Worm (Caenorhabditis elegans) whole organism, L4 larva: ENCODE results near the gene twk-45.

Experiments
- F26F4.8 ChIP-seq: fragments of 200-800 bp; sonication (Bioruptor generic); conservative IDR thresholded peaks from 2 replicates; pipeline ENCODE4 v1.3.6; 2022; ENCODE audit warnings: missing genetic modification characterization, missing compliant biosample characterization
- F44E2.7 ChIP-seq: fragments of 200-800 bp; sonication (Bioruptor generic); IDR thresholded peaks from 2 replicates; pipeline ENCODE4 v2.1.2; 2022; ENCODE audit warnings: missing genetic modification characterization, missing compliant biosample characterization
- F49E8.2 ChIP-seq: sonication (generic microtip); optimal IDR thresholded peaks from 2 replicates; lab custom pipeline; 2016; ENCODE audit warnings: missing compliant biosample characterization, mild to moderate bottlenecking, missing genetic modification characterization, borderline replicate concordance
- T26A8.4 ChIP-seq: fragments of 200-800 bp; sonication (Bioruptor generic); IDR thresholded peaks from 2 replicates; pipeline ENCODE4 v1.3.6; 2022; ENCODE audit warnings: missing genetic modification characterization, missing compliant biosample characterization
- Y105C5A.15 ChIP-seq: fragments of 200-800 bp; sonication (Bioruptor generic); IDR thresholded peaks from 2 replicates; pipeline ENCODE4 v1.3.6; 2022; ENCODE audit warnings: missing genetic modification characterization, missing compliant biosample characterization
- Y48G9A.11 ChIP-seq: fragments of 200-800 bp; sonication (Bioruptor generic); IDR thresholded peaks from 2 replicates; pipeline ENCODE4 v1.3.6; 2022; ENCODE audit warnings: missing genetic modification reagents, missing genetic modification characterization, missing compliant biosample characterization
- Y5F2A.4 ChIP-seq: fragments of 200-800 bp; sonication (Bioruptor generic); optimal IDR thresholded peaks from 2 replicates; lab custom pipeline; 2018; ENCODE audit warnings: mild to moderate bottlenecking, missing genetic modification characterization, missing compliant biosample characterization
- ZK337.2 ChIP-seq: fragments of 200-800 bp; sonication (Bioruptor generic); IDR thresholded peaks from 2 replicates; pipeline ENCODE4 v1.3.6; 2022; ENCODE audit warnings: missing genetic modification reagents, missing genetic modification characterization, missing compliant biosample characterization
- aha-1 ChIP-seq: fragments of 150-350 bp; peaks from one replicate; lab custom pipeline; 2014; ENCODE audit warnings: missing biosample characterization, missing genetic modification characterization
- ama-1 ChIP-seq: fragments of 150-350 bp; optimal IDR thresholded peaks from 2 replicates; lab custom pipeline; 2014; ENCODE audit warnings: inconsistent platforms, mixed read lengths
- arid-1 ChIP-seq: fragments of 200-800 bp; sonication (Bioruptor generic); conservative IDR thresholded peaks from 2 replicates; pipeline ENCODE4 v1.3.6; 2022; ENCODE audit warnings: missing genetic modification reagents, missing genetic modification characterization, missing compliant biosample characterization
- ceh-28 ChIP-seq: fragments of 150-350 bp; optimal IDR thresholded peaks from 2 replicates; lab custom pipeline; 2014; ENCODE audit warnings: missing biosample characterization, missing genetic modification reagents, missing genetic modification characterization
- ceh-62 ChIP-seq: sonication (generic microtip); optimal IDR thresholded peaks from 2 replicates; lab custom pipeline; 2017; ENCODE audit warnings: missing biosample characterization, missing genetic modification characterization
- daf-8 ChIP-seq: fragments of 200-800 bp; sonication (Bioruptor generic); IDR thresholded peaks from 2 replicates; pipeline ENCODE4 v1.3.6; 2022; ENCODE audit warnings: missing genetic modification characterization, missing compliant biosample characterization
- dpl-1 ChIP-seq: fragments of 150-350 bp; optimal IDR thresholded peaks from 2 replicates; lab custom pipeline; 2014; ENCODE audit warnings: missing biosample characterization, missing genetic modification reagents, missing genetic modification characterization
- egl-27 ChIP-seq: sonication (generic microtip); optimal IDR thresholded peaks from 3 replicates; lab custom pipeline; 2017; ENCODE audit warnings: missing biosample characterization, missing genetic modification reagents, missing genetic modification characterization
- egl-43 ChIP-seq: fragments of 200-800 bp; sonication (Bioruptor generic); IDR thresholded peaks from 2 replicates; pipeline ENCODE4 v1.3.6; 2022; ENCODE audit warnings: missing genetic modification reagents, missing genetic modification characterization, missing compliant biosample characterization
- hlh-11 ChIP-seq: fragments of 200-800 bp; sonication (Bioruptor generic); optimal IDR thresholded peaks from 2 replicates; lab custom pipeline; 2018; ENCODE audit warnings: mild to moderate bottlenecking, missing genetic modification characterization, missing compliant biosample characterization
- hlh-30 ChIP-seq: sonication (generic microtip); optimal IDR thresholded peaks from 2 replicates; lab custom pipeline; 2017; ENCODE audit warnings: antibody characterized with exemption, mild to moderate bottlenecking, missing genetic modification characterization, missing compliant biosample characterization; ENCODE audit not compliant: insufficient read depth
- lim-7 ChIP-seq: fragments of 200-800 bp; sonication (Bioruptor generic); IDR thresholded peaks from 2 replicates; pipeline ENCODE4 v1.3.6; 2022; ENCODE audit warnings: missing genetic modification characterization, missing compliant biosample characterization
- lin-1 ChIP-seq: fragments of 200-800 bp; sonication (Bioruptor generic); IDR thresholded peaks from 2 replicates; pipeline ENCODE4 v1.3.6; 2022; ENCODE audit warnings: missing genetic modification reagents, missing genetic modification characterization, missing compliant biosample characterization
- lin-13 ChIP-seq: fragments of 150-350 bp; optimal IDR thresholded peaks from 2 replicates; lab custom pipeline; 2014; ENCODE audit warnings: missing biosample characterization, missing genetic modification reagents, missing genetic modification characterization
- mdl-1 ChIP-seq, 2 experiments: fragments of 150-350 bp in 1 of 2; sonication (generic microtip) in 1 of 2; optimal IDR thresholded peaks; 2 replicates each; lab custom pipeline; 2014 to 2017; ENCODE audit warnings: missing biosample characterization in 2 of 2, missing genetic modification characterization in 2 of 2
- mep-1 ChIP-seq: fragments of 150-350 bp; sonication (generic microtip); optimal IDR thresholded peaks from 3 replicates; lab custom pipeline; 2014; ENCODE audit warnings: missing biosample characterization, missing genetic modification characterization
- mxl-2 ChIP-seq: fragments of 200-800 bp; sonication (Bioruptor generic); conservative IDR thresholded peaks from 2 replicates; pipeline ENCODE4 v1.3.6; 2022; ENCODE audit warnings: missing genetic modification reagents, missing genetic modification characterization, missing compliant biosample characterization
- mxl-3 ChIP-seq: fragments of 200-800 bp; sonication (Bioruptor generic); optimal IDR thresholded peaks from 2 replicates; lab custom pipeline; 2018; ENCODE audit warnings: mild to moderate bottlenecking, missing genetic modification characterization, missing compliant biosample characterization
- nhr-102 ChIP-seq: sonication (generic microtip); optimal IDR thresholded peaks from 2 replicates; lab custom pipeline; 2016; ENCODE audit warnings: mild to moderate bottlenecking, missing genetic modification characterization, moderate library complexity, missing compliant biosample characterization
- nhr-237 ChIP-seq: sonication (generic microtip); optimal IDR thresholded peaks from 2 replicates; lab custom pipeline; 2017; ENCODE audit warnings: missing biosample characterization, missing genetic modification characterization
- nhr-42 ChIP-seq: fragments of 200-800 bp; sonication (Bioruptor generic); IDR thresholded peaks from 2 replicates; pipeline ENCODE4 v1.3.6; 2022; ENCODE audit warnings: missing genetic modification characterization, missing compliant biosample characterization
- nhr-48 ChIP-seq: sonication (generic microtip); optimal IDR thresholded peaks from 2 replicates; lab custom pipeline; 2016; ENCODE audit warnings: mild to moderate bottlenecking, missing genetic modification characterization, missing compliant biosample characterization
- php-3 ChIP-seq: fragments of 200-800 bp; sonication (Bioruptor generic); IDR thresholded peaks from 2 replicates; pipeline ENCODE4 v1.3.6; 2022; ENCODE audit warnings: missing genetic modification reagents, missing genetic modification characterization, missing compliant biosample characterization
- pqm-1 ChIP-seq: sonication (generic microtip); optimal IDR thresholded peaks from 2 replicates; lab custom pipeline; 2017; ENCODE audit warnings: missing biosample characterization, missing genetic modification characterization
- sdz-12 ChIP-seq: fragments of 200-800 bp; sonication (Bioruptor generic); optimal IDR thresholded peaks from 2 replicates; lab custom pipeline; 2018; ENCODE audit warnings: mild to moderate bottlenecking, missing genetic modification characterization, missing compliant biosample characterization
- set-16 ChIP-seq: fragments of 200-800 bp; sonication (Bioruptor generic); IDR thresholded peaks from 2 replicates; pipeline ENCODE4 v1.3.6; 2022; ENCODE audit warnings: missing genetic modification reagents, missing genetic modification characterization, missing compliant biosample characterization
- snpc-4 ChIP-seq: fragments of 150-350 bp; optimal IDR thresholded peaks from 2 replicates; lab custom pipeline; 2014; ENCODE audit warnings: missing biosample characterization, missing genetic modification characterization
- spr-1 ChIP-seq: sonication (generic microtip); optimal IDR thresholded peaks from 2 replicates; lab custom pipeline; 2016; ENCODE audit warnings: mild to moderate bottlenecking, missing genetic modification characterization, missing compliant biosample characterization
- spr-3 ChIP-seq: fragments of 200-800 bp; sonication (Bioruptor generic); optimal IDR thresholded peaks from 2 replicates; lab custom pipeline; 2018; ENCODE audit warnings: mild to moderate bottlenecking, missing genetic modification characterization, missing compliant biosample characterization
- tag-97 ChIP-seq: fragments of 200-800 bp; sonication (Bioruptor generic); IDR thresholded peaks from 2 replicates; pipeline ENCODE4 v1.3.6; 2022; ENCODE audit warnings: missing genetic modification characterization, missing compliant biosample characterization
- tra-1 ChIP-seq: fragments of 200-800 bp; sonication (Bioruptor generic); IDR thresholded peaks from 2 replicates; pipeline ENCODE4 v1.3.6; 2022; ENCODE audit warnings: missing genetic modification reagents, missing genetic modification characterization, missing compliant biosample characterization
- unc-62 ChIP-seq, 3 experiments: fragments of 150-350 bp in 1 of 3; sonication (generic microtip); optimal IDR thresholded peaks in 2 of 3; peaks in 1 of 3; 1 replicate in 1 of 3; 2 replicates in 2 of 3; lab custom pipeline; 2014 to 2017; ENCODE audit warnings: missing biosample characterization in 3 of 3, missing genetic modification characterization in 3 of 3, missing genetic modification reagents in 3 of 3, missing genotype in 1 of 3
- zfp-3 ChIP-seq: fragments of 200-800 bp; sonication (Bioruptor generic); conservative IDR thresholded peaks from 2 replicates; pipeline ENCODE4 v1.3.6; 2022; ENCODE audit warnings: missing genetic modification reagents, missing genetic modification characterization, missing compliant biosample characterization
- zip-11 ChIP-seq: fragments of 200-800 bp; sonication (Bioruptor generic); IDR thresholded peaks from 2 replicates; pipeline ENCODE4 v1.3.6; 2022; ENCODE audit warnings: missing genetic modification characterization, missing compliant biosample characterization
- ztf-7 ChIP-seq: fragments of 150-350 bp; optimal IDR thresholded peaks from 2 replicates; lab custom pipeline; 2014; ENCODE audit warnings: missing biosample characterization, missing genetic modification characterization

The twk-45 gene

ce11 chrIII:2780283-2780682 is 21.4 kb downstream of the twk-45 start:
- TF ChIP-seq F26F4.8 (GFP tag; lab: Robert Waterston, UW) (no peak), F44E2.7 (GFP tag; lab: Robert Waterston, UW) (no peak), lin-13 (GFP tag; lab: Kevin White, UChicago) (no peak), hlh-30 (tag; lab: Kevin White, UChicago) (peak; percentile 38), tra-1 (GFP tag; lab: Robert Waterston, UW) (no peak), mdl-1 (tag; optimal IDR thresholded peaks at IDR 0.05; lab: Kevin White, UChicago) (peak; percentile 5 to 8), unc-62 (GFP tag; optimal IDR thresholded peaks at IDR 0.05 in 1 of 2; lab: Kevin White, UChicago) (no peak), unc-62 (tag; optimal IDR thresholded peaks at IDR 0.05; lab: Kevin White, UChicago) (no peak)

- peak; percentile 87 for TF ChIP-seq set-16 (GFP tag; lab: Robert Waterston, UW)
- TF ChIP-seq pqm-1 (tag; lab: Kevin White, UChicago) = no peak
- TF ChIP-seq unc-62 (GFP tag; optimal IDR thresholded peaks at IDR 0.05 in 1 of 2; lab: Kevin White, UChicago) = peak in 1 of 2 experiments; percentile 50
- no peak for TF ChIP-seq unc-62 (tag; optimal IDR thresholded peaks at IDR 0.05; lab: Kevin White, UChicago)
These were observed 23.0 kb downstream of the twk-45 start, which contains the start of gene laf-1 for ce11 chrIII:2778655-2779054. TSS of gene laf-1 (minus strand) at chrIII:2779053.

- peak; percentile 85 for TF ChIP-seq set-16 (GFP tag; lab: Robert Waterston, UW)
- no peak for TF ChIP-seq tra-1 (GFP tag; lab: Robert Waterston, UW)
- 0 out of 2 replicates have a peak, but pooled peaks have one; percentile 7 for TF ChIP-seq egl-43 (GFP tag; lab: Robert Waterston, UW)
These were observed 30.9 kb downstream of the twk-45 start for ce11 chrIII:2770752-2771151.

ce11 chrIII:2769078-2769477 is 32.6 kb downstream of the twk-45 start:
- TF ChIP-seq tag-97 (GFP tag; lab: Robert Waterston, UW) = no peak
- no peak for TF ChIP-seq mxl-2 (GFP tag; lab: Robert Waterston, UW)
- TF ChIP-seq dpl-1 (GFP tag; lab: Kevin White, UChicago) = peak; percentile 10
- no peak for TF ChIP-seq hlh-11 (tag; lab: Kevin White, UChicago)
- TF ChIP-seq daf-8 (GFP tag; lab: Robert Waterston, UW) = no peak
- TF ChIP-seq F49E8.2 = no peak
- no peak for TF ChIP-seq lin-1
- no peak for TF ChIP-seq mxl-3 (GFP tag; lab: Kevin White, UChicago)
- no peak for TF ChIP-seq mep-1
- no peak for TF ChIP-seq spr-3
- TF ChIP-seq ceh-62 = no peak
- TF ChIP-seq nhr-102 (tag; lab: Kevin White, UChicago) = no peak
- no peak for TF ChIP-seq Y5F2A.4 (GFP tag; lab: Kevin White, UChicago)
- no peak for TF ChIP-seq zfp-3 (GFP tag; lab: Robert Waterston, UW)
- TF ChIP-seq aha-1 (tag; lab: Kevin White, UChicago) = peak; percentile 78

- TF ChIP-seq ztf-7 (tag; lab: Kevin White, UChicago) = no peak
- no peak for TF ChIP-seq ceh-62
- no peak for TF ChIP-seq aha-1 (tag; lab: Kevin White, UChicago)
- peak; percentile 68 for TF ChIP-seq spr-1
- TF ChIP-seq php-3 (GFP tag; lab: Robert Waterston, UW) = 0 out of 2 replicates have a peak, but pooled peaks have one; percentile 20
- TF ChIP-seq F26F4.8 (GFP tag; lab: Robert Waterston, UW) = no peak
- TF ChIP-seq zip-11 (GFP tag; lab: Robert Waterston, UW) = no peak
- no peak for TF ChIP-seq lim-7 (GFP tag; lab: Robert Waterston, UW)
- no peak for TF ChIP-seq egl-27 (tag; lab: Kevin White, UChicago)
- peak; percentile 70; the same call in 1 of the 2 replicates for TF ChIP-seq Y105C5A.15 (GFP tag; lab: Robert Waterston, UW)
- TF ChIP-seq ceh-28 (tag; lab: Kevin White, UChicago) = peak; percentile 53
- TF ChIP-seq nhr-48 (tag; lab: Kevin White, UChicago) = peak; percentile 56
- peak; percentile 16 for TF ChIP-seq sdz-12 (GFP tag; lab: Kevin White, UChicago)
- peak; percentile 60 for TF ChIP-seq hlh-11 (tag; lab: Kevin White, UChicago)
- no peak for TF ChIP-seq tra-1 (GFP tag; lab: Robert Waterston, UW)
- no peak for TF ChIP-seq ama-1
- no peak for TF ChIP-seq nhr-237 (tag; lab: Kevin White, UChicago)
- peak; percentile 84 for TF ChIP-seq dpl-1 (GFP tag; lab: Kevin White, UChicago)
- 0 out of 2 replicates have a peak, but pooled peaks have one; percentile 32 for TF ChIP-seq nhr-42 (GFP tag; lab: Robert Waterston, UW)
- TF ChIP-seq ZK337.2 = no peak
- no peak for TF ChIP-seq snpc-4
- TF ChIP-seq arid-1 (GFP tag; lab: Robert Waterston, UW) = peak; percentile 89
- TF ChIP-seq T26A8.4 (GFP tag; lab: Robert Waterston, UW) = peak; percentile 73
- peak; percentile 64 for TF ChIP-seq Y48G9A.11 (GFP tag; lab: Robert Waterston, UW)
These were observed 33.1 kb downstream of the twk-45 start, which contains the start of gene swsn-3 for ce11 chrIII:2768635-2769034. TSS of gene swsn-3 (minus strand) at chrIII:2768679.
